2 fruit fly cellular contexts compared by ENCODE assay signal in the genomic region with DNA sequence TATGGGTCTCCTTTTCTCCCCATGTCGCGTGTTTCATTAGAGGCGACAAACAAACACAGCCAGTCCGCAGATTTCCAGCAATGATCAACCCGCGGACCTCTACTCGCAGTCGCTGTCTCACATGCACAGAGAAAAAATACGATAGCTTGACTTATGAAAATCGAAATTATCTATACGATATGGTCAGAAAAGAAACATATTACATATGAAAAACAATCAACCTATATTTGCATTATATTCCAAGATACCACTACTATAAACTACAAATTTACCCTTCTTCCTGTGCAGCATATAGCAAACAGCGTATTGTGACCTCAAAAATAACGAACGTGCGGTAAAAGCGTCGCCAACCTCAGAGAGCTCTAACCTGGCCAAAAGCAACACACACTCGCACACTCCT.
TF ChIP-seq lines count a peak whose summit lies in the region.

No protein-coding gene starts in this region.

TF ChIP-seq in whole organism, prepupa, 60 proteins besides CTCF, POLR2A, EP300 and RAD21:
- TF ChIP-seq CG15336 (GFP tag; IDR thresholded peaks at IDR 0.05; lab: Robert Waterston, UW) (peak; percentile 47), spab (GFP tag; optimal IDR thresholded peaks at IDR 0.05; lab: Kevin White, UChicago) (no peak), Gug (GFP tag; IDR thresholded peaks at IDR 0.05; lab: Robert Waterston, UW) (no peak), fd59A (GFP tag; optimal IDR thresholded peaks at IDR 0.05; lab: Kevin White, UChicago) (no peak), Sox15 (GFP tag; optimal IDR thresholded peaks at IDR 0.05; lab: Kevin White, UChicago) (no peak), Eip78C (GFP tag; lab: Kevin White, UChicago) (peak; percentile 76), cyc (GFP tag; optimal IDR thresholded peaks at IDR 0.05; lab: Kevin White, UChicago) (no peak), topi (GFP tag; optimal IDR thresholded peaks at IDR 0.05; lab: Kevin White, UChicago) (no peak), Sox102F (GFP tag; optimal IDR thresholded peaks at IDR 0.05; lab: Kevin White, UChicago) (no peak), CG10631 (GFP tag; optimal IDR thresholded peaks at IDR 0.05; lab: Kevin White, UChicago) (no peak), CG11902 (GFP tag; optimal IDR thresholded peaks at IDR 0.05; lab: Kevin White, UChicago) (no peak), CG4318 (GFP tag; optimal IDR thresholded peaks at IDR 0.05; lab: Kevin White, UChicago) (no peak), CG7368 (GFP tag; optimal IDR thresholded peaks at IDR 0.05; lab: Kevin White, UChicago) (no peak), Sox14 (GFP tag; optimal IDR thresholded peaks at IDR 0.05; lab: Kevin White, UChicago) (no peak), Lpt (GFP tag; optimal IDR thresholded peaks at IDR 0.05; lab: Kevin White, UChicago) (no peak), achi (GFP tag; optimal IDR thresholded peaks at IDR 0.05; lab: Kevin White, UChicago) (no peak), dac (GFP tag; optimal IDR thresholded peaks at IDR 0.05; lab: Kevin White, UChicago) (no peak), CG10669 (GFP tag; optimal IDR thresholded peaks at IDR 0.05; lab: Kevin White, UChicago) (no peak), CG32006 (GFP tag; optimal IDR thresholded peaks at IDR 0.05; lab: Kevin White, UChicago) (peak; percentile 37), net (GFP tag; optimal IDR thresholded peaks at IDR 0.05; lab: Kevin White, UChicago) (no peak), Ets96B (tag; optimal IDR thresholded peaks at IDR 0.05; lab: Kevin White, UChicago) (no peak), Met (GFP tag; optimal IDR thresholded peaks at IDR 0.05; lab: Kevin White, UChicago) (no peak), Hr4 (GFP tag; optimal IDR thresholded peaks at IDR 0.05; lab: Kevin White, UChicago) (no peak), CG3032 (tag; optimal IDR thresholded peaks at IDR 0.05; lab: Kevin White, UChicago) (no peak), CG31627 (GFP tag; optimal IDR thresholded peaks at IDR 0.05; lab: Kevin White, UChicago) (no peak), ss (GFP tag; optimal IDR thresholded peaks at IDR 0.05; lab: Kevin White, UChicago) (no peak), CG34406 (GFP tag; optimal IDR thresholded peaks at IDR 0.05; lab: Kevin White, UChicago) (no peak), pdm3 (GFP tag; optimal IDR thresholded peaks at IDR 0.05; lab: Kevin White, UChicago) (no peak), salr (GFP tag; optimal IDR thresholded peaks at IDR 0.05; lab: Kevin White, UChicago) (no peak), CG6163 (GFP tag; IDR thresholded peaks at IDR 0.05; lab: Robert Waterston, UW) (peak; percentile 71), OdsH (GFP tag; optimal IDR thresholded peaks at IDR 0.05; lab: Kevin White, UChicago) (no peak), svp (GFP tag; lab: Kevin White, UChicago) (no peak), dsx (GFP tag; optimal IDR thresholded peaks at IDR 0.05; lab: Kevin White, UChicago; ENCODE audit: poor library complexity, severe bottlenecking) (no peak), CG6792 (GFP tag; optimal IDR thresholded peaks at IDR 0.05; lab: Kevin White, UChicago) (no peak), CG6808 (GFP tag; optimal IDR thresholded peaks at IDR 0.05; lab: Kevin White, UChicago) (no peak)

TF ChIP-seq in whole organism, pupa, 21 proteins besides CTCF, POLR2A, EP300 and RAD21:
- TF ChIP-seq gl (tag; optimal IDR thresholded peaks at IDR 0.05; lab: Kevin White, UChicago) = no peak
- no peak for TF ChIP-seq CG14655 (GFP tag; optimal IDR thresholded peaks at IDR 0.05; lab: Kevin White, UChicago)
- TF ChIP-seq CG8159 (tag; optimal IDR thresholded peaks at IDR 0.05; lab: Kevin White, UChicago) = no peak
- no peak for TF ChIP-seq CG32121 (GFP tag; IDR thresholded peaks at IDR 0.05; lab: Robert Waterston, UW)
- TF ChIP-seq CG13204 (GFP tag; optimal IDR thresholded peaks at IDR 0.05; lab: Kevin White, UChicago) = no peak
- no peak for TF ChIP-seq CG10348 (GFP tag; IDR thresholded peaks at IDR 0.05; lab: Robert Waterston, UW)
- peak; percentile 61; the same call in 1 of the 3 replicates for TF ChIP-seq CG4496 (GFP tag; IDR thresholded peaks at IDR 0.05; lab: Robert Waterston, UW)
- TF ChIP-seq Ets98B (GFP tag; IDR thresholded peaks at IDR 0.05; lab: Robert Waterston, UW) = no peak
- 0 out of 3 replicates have a peak, but pooled peaks have one; percentile 31 for TF ChIP-seq fd96Ca (GFP tag; IDR thresholded peaks at IDR 0.05; lab: Robert Waterston, UW)
- TF ChIP-seq Pif1B (GFP tag; optimal IDR thresholded peaks at IDR 0.05; lab: Kevin White, UChicago) = no peak
- TF ChIP-seq CG17806 (tag; optimal IDR thresholded peaks at IDR 0.05; lab: Kevin White, UChicago) = peak; percentile 26
- no peak for TF ChIP-seq CG8301 (tag; optimal IDR thresholded peaks at IDR 0.05; lab: Kevin White, UChicago)
- TF ChIP-seq CG15710 (tag; optimal IDR thresholded peaks at IDR 0.05; lab: Kevin White, UChicago) = no peak
- no peak for TF ChIP-seq D1 (tag; optimal IDR thresholded peaks at IDR 0.05; lab: Kevin White, UChicago)
- no peak for TF ChIP-seq Snoo (tag; optimal IDR thresholded peaks at IDR 0.05; lab: Kevin White, UChicago)
- TF ChIP-seq CG34367 (tag; optimal IDR thresholded peaks at IDR 0.05; lab: Kevin White, UChicago) = no peak
- TF ChIP-seq Pif1A (GFP tag; optimal IDR thresholded peaks at IDR 0.05; lab: Kevin White, UChicago) = no peak
- no peak for TF ChIP-seq CG9948 (tag; optimal IDR thresholded peaks at IDR 0.05; lab: Kevin White, UChicago)
- TF ChIP-seq EcR (GFP tag; optimal IDR thresholded peaks at IDR 0.05; lab: Kevin White, UChicago) = no peak
- no peak for TF ChIP-seq rn (GFP tag; IDR thresholded peaks at IDR 0.05; lab: Robert Waterston, UW)
